Fruit fly (Drosophila melanogaster): Measurements from ENCODE around the gene CG12535.

CG12535 gene

DNA sequence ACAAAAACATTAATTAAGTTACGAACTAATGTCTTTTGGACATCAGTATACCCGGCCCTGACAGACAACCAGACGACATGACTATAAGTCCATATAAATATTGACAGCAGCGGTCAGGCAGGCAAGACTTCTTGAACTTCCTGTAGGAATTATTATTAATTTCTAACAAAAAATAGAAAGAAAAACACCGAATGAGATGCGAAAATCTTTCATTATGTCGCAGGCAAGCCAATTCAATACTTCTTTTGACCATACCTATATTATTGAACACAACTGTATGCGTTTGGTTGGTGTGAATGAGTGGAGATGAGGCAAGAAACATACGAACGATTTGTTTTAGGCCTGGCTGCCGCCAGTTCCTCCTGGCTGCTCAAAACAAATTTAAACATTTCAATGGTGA is 23.8 kb downstream of the CG12535 start (continued):
- TF ChIP-seq da (GFP tag; optimal IDR thresholded peaks at IDR 0.05) (peak; percentile 12), CG17912 (GFP tag; optimal IDR thresholded peaks at IDR 0.05) (no peak), Dek (tag; optimal IDR thresholded peaks at IDR 0.05) (peak; percentile 73), fd102C (GFP tag; optimal IDR thresholded peaks at IDR 0.05) (peak; percentile 37), corto (GFP tag; optimal IDR thresholded peaks at IDR 0.05) (no peak), CG4617 (GFP tag; optimal IDR thresholded peaks at IDR 0.05; ENCODE audit: borderline replicate concordance) (peak; percentile 32), CG11695 (GFP tag; IDR thresholded peaks at IDR 0.05) (peak; percentile 91), cg (GFP tag; optimal IDR thresholded peaks at IDR 0.05) (no peak), CG10147 (GFP tag; optimal IDR thresholded peaks at IDR 0.05) (peak; percentile 66), Hsf (GFP tag; optimal IDR thresholded peaks at IDR 0.05) (peak; percentile 81), CG12391 (tag; optimal IDR thresholded peaks at IDR 0.05) (peak; percentile 84), CG11723 (GFP tag; optimal IDR thresholded peaks at IDR 0.05) (peak; percentile 68), ato (GFP tag; IDR thresholded peaks at IDR 0.05; ENCODE audit: partially characterized antibody) (no peak), CG4707 (GFP tag; optimal IDR thresholded peaks at IDR 0.05) (peak; percentile 60), odd (GFP tag; optimal IDR thresholded peaks at IDR 0.05) (peak; percentile 78), GATAe (GFP tag; conservative IDR thresholded peaks at IDR 0.05) (no peak), CG12104 (GFP tag; optimal IDR thresholded peaks at IDR 0.05) (no peak), sisA (GFP tag; IDR thresholded peaks at IDR 0.05) (peak; percentile 82), zen2 (GFP tag; IDR thresholded peaks at IDR 0.05; ENCODE audit: partially characterized antibody) (no peak), CG11398 (GFP tag; optimal IDR thresholded peaks at IDR 0.05) (no peak), scrt (GFP tag; optimal IDR thresholded peaks at IDR 0.05) (peak; percentile 74), lab (GFP tag; optimal IDR thresholded peaks at IDR 0.05) (peak; percentile 85), Camta (GFP tag; optimal IDR thresholded peaks at IDR 0.05) (peak; percentile 66), Lhr (GFP tag; optimal IDR thresholded peaks at IDR 0.05) (no peak), CG12071 (GFP tag; optimal IDR thresholded peaks at IDR 0.05) (peak; percentile 77), H2.0 (GFP tag; IDR thresholded peaks at IDR 0.05) (peak; percentile 79), tna (GFP tag; IDR thresholded peaks at IDR 0.05; ENCODE audit: partially characterized antibody) (no peak), Dip2 (GFP tag; IDR thresholded peaks at IDR 0.05) (no peak), zen (tag; optimal IDR thresholded peaks at IDR 0.05) (peak; percentile 56), CG2712 (tag; optimal IDR thresholded peaks at IDR 0.05) (peak; percentile 87), gce (GFP tag; IDR thresholded peaks at IDR 0.05) (peak; percentile 82), CG10321 (GFP tag; IDR thresholded peaks at IDR 0.05) (peak; percentile 26; the same call in 1 of the 2 replicates), CG31365 (tag; optimal IDR thresholded peaks at IDR 0.05) (peak; percentile 36), B-H2 (GFP tag; optimal IDR thresholded peaks at IDR 0.05) (no peak), p53 (GFP tag; optimal IDR thresholded peaks at IDR 0.05) (no peak), CG6791 (GFP tag; IDR thresholded peaks at IDR 0.05; ENCODE audit: partially characterized antibody) (no peak), CG12942 (GFP tag; optimal IDR thresholded peaks at IDR 0.05) (peak; percentile 57), sc (optimal IDR thresholded peaks at IDR 0.05) (no peak), sc (GFP tag; optimal IDR thresholded peaks at IDR 0.05) (peak; percentile 57), CG17361 (GFP tag; IDR thresholded peaks at IDR 0.05) (peak; percentile 76), Rx (GFP tag; IDR thresholded peaks at IDR 0.05) (peak; percentile 73), pum (GFP tag; optimal IDR thresholded peaks at IDR 0.05) (peak; percentile 72), Atf-2 (GFP tag; optimal IDR thresholded peaks at IDR 0.05) (peak; percentile 53), onecut (GFP tag; IDR thresholded peaks at IDR 0.05) (peak; percentile 59), run (tag; optimal IDR thresholded peaks at IDR 0.05) (peak; percentile 79), pros (GFP tag; optimal IDR thresholded peaks at IDR 0.05) (no peak), stc (GFP tag; IDR thresholded peaks at IDR 0.05) (peak; percentile 80), Eip74EF (GFP tag; optimal IDR thresholded peaks at IDR 0.05) (peak in 1 of 2 experiments; percentile 82), CG4424 (GFP tag; optimal IDR thresholded peaks at IDR 0.05) (peak; percentile 76), pfk (GFP tag; optimal IDR thresholded peaks at IDR 0.05) (no peak)
